Worm (Caenorhabditis elegans) whole organism, early embryonic: ENCODE results near the gene F22H10.1.

Experiments used
- F13C5.2 ChIP-seq: sonication (generic microtip); optimal IDR thresholded peaks from 2 replicates; lab custom pipeline; 2017; ENCODE audit warnings: mild to moderate bottlenecking, missing genetic modification characterization, inconsistent platforms, missing compliant biosample characterization
- aly-1 ChIP-seq: sonication (generic microtip); optimal IDR thresholded peaks from 2 replicates; lab custom pipeline; 2016; ENCODE audit warnings: missing genetic modification characterization, missing compliant biosample characterization
- ama-1 ChIP-seq: fragments of 150-350 bp; optimal IDR thresholded peaks from 2 replicates; lab custom pipeline; 2014
- ets-7 ChIP-seq: sonication (generic microtip); optimal IDR thresholded peaks from 2 replicates; lab custom pipeline; 2016; ENCODE audit warnings: missing genotype, missing genetic modification characterization, missing compliant biosample characterization
- flt-1 ChIP-seq: fragments of 200-800 bp; sonication (Bioruptor generic); IDR thresholded peaks from 2 replicates; pipeline ENCODE4 v1.3.6; 2022; ENCODE audit warnings: missing genetic modification characterization, missing compliant biosample characterization
- hmg-4 ChIP-seq: fragments of 200-800 bp; sonication (Bioruptor generic); optimal IDR thresholded peaks from 2 replicates; lab custom pipeline; 2018; ENCODE audit warnings: mild to moderate bottlenecking, missing genetic modification characterization, missing compliant biosample characterization
- hnd-1 ChIP-seq: sonication (generic microtip); optimal IDR thresholded peaks from 2 replicates; lab custom pipeline; 2016; ENCODE audit warnings: missing genetic modification characterization, missing compliant biosample characterization
- pes-1 ChIP-seq: fragments of 200-800 bp; sonication (Bioruptor generic); IDR thresholded peaks from 2 replicates; pipeline ENCODE4 v1.3.6; 2022; ENCODE audit warnings: missing genetic modification reagents, missing genetic modification characterization, missing compliant biosample characterization
- sea-1 ChIP-seq: fragments of 200-800 bp; sonication (Bioruptor generic); conservative IDR thresholded peaks from 2 replicates; pipeline ENCODE4 v1.3.6; 2022; ENCODE audit warnings: missing genetic modification characterization, missing compliant biosample characterization
- tra-4 ChIP-seq: sonication (generic microtip); optimal IDR thresholded peaks from 2 replicates; lab custom pipeline; 2017; ENCODE audit warnings: missing genetic modification characterization, missing compliant biosample characterization

ce11 chrX:16675712-16676111, 26.5 kb upstream of the F22H10.1 start:
- TF ChIP-seq ama-1 (lab: Kevin White, UChicago) (no peak), tra-4 (tag; lab: Kevin White, UChicago) (no peak), pes-1 (GFP tag; lab: Robert Waterston, UW) (no peak), hmg-4 (GFP tag; lab: Kevin White, UChicago) (no peak), F13C5.2 (tag; lab: Kevin White, UChicago) (no peak), ets-7 (tag; lab: Kevin White, UChicago) (no peak), flt-1 (GFP tag; lab: Robert Waterston, UW) (no peak), sea-1 (GFP tag; lab: Robert Waterston, UW) (no peak), aly-1 (no peak), hnd-1 (tag; lab: Kevin White, UChicago) (no peak)
